Worm (Caenorhabditis elegans): ENCODE measurements around the gene mbk-2.

Gene mbk-2

DNA sequence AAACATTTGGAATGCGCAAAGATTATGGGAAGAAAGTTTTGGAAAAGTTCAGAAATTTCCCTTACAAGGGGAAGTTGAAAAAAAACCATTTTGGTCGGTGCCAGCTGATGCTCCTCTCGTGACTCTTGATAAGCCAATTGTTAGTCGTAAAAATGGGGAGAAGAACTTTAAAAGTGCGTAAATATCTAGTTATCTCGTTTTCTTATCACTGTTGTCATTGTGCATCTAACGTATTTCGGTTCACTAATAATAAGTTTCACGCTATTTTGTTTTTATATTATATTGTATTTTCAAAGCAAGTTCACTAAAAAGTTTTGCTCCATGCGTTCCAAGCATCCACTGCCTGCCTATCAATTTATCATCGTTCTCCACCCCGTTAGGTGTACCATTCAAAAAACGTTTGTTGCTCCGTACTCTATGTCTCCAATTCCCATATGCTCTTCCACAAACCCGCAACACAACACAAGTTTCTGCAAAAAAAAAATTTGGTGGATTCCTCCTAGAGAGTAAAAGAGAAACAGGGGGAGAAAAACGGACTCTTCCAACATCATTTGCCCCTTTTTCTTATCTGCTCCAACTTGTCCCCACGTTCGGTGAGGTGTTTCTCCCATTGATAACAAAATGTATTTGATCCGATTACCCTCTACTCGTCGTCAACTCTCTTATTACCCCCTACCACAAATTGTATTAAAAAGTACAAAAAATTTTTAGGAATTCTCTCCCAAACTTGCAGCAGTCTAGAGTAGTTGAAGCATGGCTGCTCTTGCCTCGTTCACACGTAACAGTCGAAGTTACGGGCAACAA lies at the start of gene mbk-2:
Gene mbk-2 (plus strand): TSS at position 754 of the 804 bp plus-strand sequence.
- TF ChIP-seq madf-5 (GFP tag; IDR thresholded peaks at IDR 0.05), result no peak
- no peak for TF ChIP-seq zfp-2 (tag; optimal IDR thresholded peaks at IDR 0.05)
- no peak for TF ChIP-seq Y5F2A.4 (GFP tag; optimal IDR thresholded peaks at IDR 0.05)
- no peak for TF ChIP-seq ceh-20 (GFP tag; IDR thresholded peaks at IDR 0.05)
- no peak for TF ChIP-seq ztf-7 (tag; optimal IDR thresholded peaks at IDR 0.05)
- TF ChIP-seq mdl-1 (tag; optimal IDR thresholded peaks at IDR 0.05), result no peak
- no peak for TF ChIP-seq daf-19 (GFP tag; conservative IDR thresholded peaks at IDR 0.05)
- TF ChIP-seq zip-11 (GFP tag; IDR thresholded peaks at IDR 0.05), result no peak
- TF ChIP-seq T20F7.1 (GFP tag; optimal IDR thresholded peaks at IDR 0.05), result no peak
- TF ChIP-seq pqm-1 (tag; optimal IDR thresholded peaks at IDR 0.05), result peak; percentile 38
- no peak for TF ChIP-seq nhr-237 (tag; optimal IDR thresholded peaks at IDR 0.05)
- no peak for TF ChIP-seq gei-8 (GFP tag; optimal IDR thresholded peaks at IDR 0.05)
- TF ChIP-seq ceh-28 (tag; optimal IDR thresholded peaks at IDR 0.05), result no peak
- peak; percentile 58 for TF ChIP-seq hlh-11 (tag; optimal IDR thresholded peaks at IDR 0.05)
- no peak for TF ChIP-seq F49E8.2 (tag; optimal IDR thresholded peaks at IDR 0.05; ENCODE audit: borderline replicate concordance)
- TF ChIP-seq lin-1 (GFP tag; IDR thresholded peaks at IDR 0.05), result no peak
- no peak for TF ChIP-seq ZK337.2 (GFP tag; IDR thresholded peaks at IDR 0.05)
- TF ChIP-seq F26F4.8 (GFP tag; conservative IDR thresholded peaks at IDR 0.05), result no peak
- no peak for TF ChIP-seq ama-1 (optimal IDR thresholded peaks at IDR 0.05)
- TF ChIP-seq nhr-77 (tag; optimal IDR thresholded peaks at IDR 0.05), result no peak
- peak; percentile 58 for TF ChIP-seq dve-1 (tag; optimal IDR thresholded peaks at IDR 0.05; ENCODE audit: insufficient read depth)
- no peak for TF ChIP-seq unc-130 (GFP tag; optimal IDR thresholded peaks at IDR 0.05)
- TF ChIP-seq nhr-42 (GFP tag; IDR thresholded peaks at IDR 0.05), result no peak
- TF ChIP-seq sdz-12 (GFP tag; optimal IDR thresholded peaks at IDR 0.05), result no peak
- no peak for TF ChIP-seq mep-1 (tag; optimal IDR thresholded peaks at IDR 0.05)
- TF ChIP-seq ceh-62 (tag; optimal IDR thresholded peaks at IDR 0.05), result no peak
- TF ChIP-seq pha-4 (GFP tag; IDR thresholded peaks at IDR 0.05), result no peak
- no peak for TF ChIP-seq pha-4 (tag; optimal IDR thresholded peaks at IDR 0.05)
- no peak for TF ChIP-seq madf-9 (GFP tag; conservative IDR thresholded peaks at IDR 0.05)
- no peak for TF ChIP-seq nhr-41 (GFP tag; IDR thresholded peaks at IDR 0.05)
- no peak for TF ChIP-seq zip-2 (tag; optimal IDR thresholded peaks at IDR 0.05)
- TF ChIP-seq mxl-2 (GFP tag; conservative IDR thresholded peaks at IDR 0.05), result no peak
- TF ChIP-seq nhr-48 (tag; optimal IDR thresholded peaks at IDR 0.05), result no peak
- no peak for TF ChIP-seq lin-38 (GFP tag; IDR thresholded peaks at IDR 0.05)
- no peak for TF ChIP-seq snpc-4 (tag; optimal IDR thresholded peaks at IDR 0.05)
- TF ChIP-seq mes-2 (tag; optimal IDR thresholded peaks at IDR 0.05; ENCODE audit: poor library complexity, severe bottlenecking), result no peak
- TF ChIP-seq spr-1 (tag; optimal IDR thresholded peaks at IDR 0.05), result no peak
- no peak for TF ChIP-seq zfp-3 (GFP tag; conservative IDR thresholded peaks at IDR 0.05)
- peak; percentile 58 for TF ChIP-seq aha-1 (tag)
- no peak for TF ChIP-seq lir-3 (tag; optimal IDR thresholded peaks at IDR 0.05)
- no peak for TF ChIP-seq lim-7 (GFP tag; IDR thresholded peaks at IDR 0.05)
- TF ChIP-seq R02D3.7 (tag; optimal IDR thresholded peaks at IDR 0.05), result no peak
- TF ChIP-seq ceh-44 (GFP tag; IDR thresholded peaks at IDR 0.05), result no peak
- no peak for TF ChIP-seq lin-15B (tag; optimal IDR thresholded peaks at IDR 0.05)
- TF ChIP-seq hif-1 (tag; optimal IDR thresholded peaks at IDR 0.05), result no peak
- no peak for TF ChIP-seq F10B5.3 (tag; optimal IDR thresholded peaks at IDR 0.05)
- TF ChIP-seq Y75B8A.6 (GFP tag; IDR thresholded peaks at IDR 0.05), result no peak
- TF ChIP-seq nhr-111 (GFP tag; optimal IDR thresholded peaks at IDR 0.05), result no peak
- TF ChIP-seq lsy-2 (tag; optimal IDR thresholded peaks at IDR 0.05), result no peak
- TF ChIP-seq unc-39 (tag; optimal IDR thresholded peaks at IDR 0.05), result no peak
- TF ChIP-seq nhr-76 (tag; optimal IDR thresholded peaks at IDR 0.05), result no peak

Data from whole organism, L4 larva.